Fruit fly (Drosophila melanogaster) whole organism, wandering third instar larva: ENCODE measurements around the gene CG31789.

Source experiments
- Abd-B ChIP-seq: fragments of >200 bp; optimal IDR thresholded peaks from 2 replicates; lab custom pipeline; 2017; ENCODE audit warnings: missing biosample characterization, missing genetic modification characterization
- CG32264 ChIP-seq: fragments of 200-800 bp; sonication (Bioruptor generic); optimal IDR thresholded peaks from 2 replicates; lab custom pipeline; 2016; ENCODE audit warnings: missing biosample characterization, missing genetic modification characterization
- CG9705 ChIP-seq: fragments of 200-800 bp; sonication (Bioruptor generic); optimal IDR thresholded peaks from 2 replicates; lab custom pipeline; 2018; ENCODE audit warnings: missing biosample characterization, mild to moderate bottlenecking, missing genetic modification characterization
- CrebA ChIP-seq: fragments of 200-800 bp; sonication (Bioruptor generic); optimal IDR thresholded peaks from 2 replicates; lab custom pipeline; 2016; ENCODE audit warnings: missing biosample characterization, mild to moderate bottlenecking, missing genetic modification characterization, borderline replicate concordance
- Dfd ChIP-seq: fragments of >200 bp; optimal IDR thresholded peaks from 2 replicates; lab custom pipeline; 2017; ENCODE audit warnings: missing biosample characterization, missing genetic modification characterization
- Dif ChIP-seq: fragments of 200-275, 200-300 bp; sonication (Bioruptor generic); optimal IDR thresholded peaks from 2 replicates; lab custom pipeline; 2018; ENCODE audit warnings: missing biosample characterization, missing genetic modification characterization; ENCODE audit not compliant: partially characterized antibody
- GATAd ChIP-seq: sonication (Bioruptor generic); optimal IDR thresholded peaks from 2 replicates; lab custom pipeline; 2016; ENCODE audit warnings: missing biosample characterization, missing genetic modification characterization
- HLH106 ChIP-seq: fragments of 200-800 bp; optimal IDR thresholded peaks from 3 replicates; lab custom pipeline; 2019; ENCODE audit warnings: missing biosample characterization, mild to moderate bottlenecking, missing genetic modification characterization, moderate library complexity
- Hnf4 ChIP-seq: fragments of 200-800 bp; sonication (Bioruptor generic); optimal IDR thresholded peaks from 2 replicates; lab custom pipeline; 2016; ENCODE audit warnings: missing biosample characterization, mild to moderate bottlenecking, missing genetic modification characterization
- Hr78 ChIP-seq: fragments of >200 bp; optimal IDR thresholded peaks from 2 replicates; lab custom pipeline; 2017; ENCODE audit warnings: missing biosample characterization, missing genetic modification characterization
- Hr83 ChIP-seq: fragments of 200-300 bp; sonication (Bioruptor generic); optimal IDR thresholded peaks from 2 replicates; lab custom pipeline; 2016; ENCODE audit warnings: missing biosample characterization, mild to moderate bottlenecking, missing genetic modification characterization, moderate library complexity; ENCODE audit not compliant: poor library complexity, severe bottlenecking
- Jra ChIP-seq: sonication (Bioruptor generic); optimal IDR thresholded peaks from 2 replicates; lab custom pipeline; 2016; ENCODE audit warnings: missing biosample characterization, missing genetic modification characterization
- Mio ChIP-seq: sonication (Bioruptor generic); optimal IDR thresholded peaks from 2 replicates; lab custom pipeline; 2016; ENCODE audit warnings: missing biosample characterization, missing genetic modification characterization
- Myc ChIP-seq: fragments of >200 bp; optimal IDR thresholded peaks from 2 replicates; lab custom pipeline; 2017
- N ChIP-seq: fragments of >200 bp; optimal IDR thresholded peaks from 2 replicates; lab custom pipeline; 2018; ENCODE audit warnings: missing biosample characterization, missing external identifiers, missing genetic modification characterization
- OdsH ChIP-seq: fragments of 200-800 bp; sonication (Bioruptor generic); optimal IDR thresholded peaks from 2 replicates; lab custom pipeline; 2016; ENCODE audit warnings: missing biosample characterization, mild to moderate bottlenecking, missing genetic modification characterization
- Rel ChIP-seq, 2 experiments: fragments of 200-800 bp; sonication (Bioruptor generic) in 1 of 2; optimal IDR thresholded peaks; 2 replicates in 1 of 2; 3 replicates in 1 of 2; lab custom pipeline; 2016 to 2019; ENCODE audit warnings: mild to moderate bottlenecking in 2 of 2, missing biosample characterization in 2 of 2, missing genetic modification characterization in 2 of 2, moderate library complexity in 1 of 2
- Sp1 ChIP-seq: fragments of 200-800 bp; sonication (Bioruptor generic); optimal IDR thresholded peaks from 3 replicates; lab custom pipeline; 2019; ENCODE audit warnings: missing biosample characterization, mild to moderate bottlenecking, missing genetic modification characterization, moderate library complexity
- Vsx2 ChIP-seq: fragments of 200-300, 225-300 bp; sonication (Bioruptor generic); optimal IDR thresholded peaks from 2 replicates; lab custom pipeline; 2018; ENCODE audit warnings: missing biosample characterization, missing genetic modification characterization; ENCODE audit not compliant: partially characterized antibody
- br ChIP-seq: fragments of 200-800 bp; sonication (Bioruptor generic); optimal IDR thresholded peaks from 2 replicates; lab custom pipeline; 2016; ENCODE audit warnings: missing biosample characterization, missing genetic modification characterization
- brk ChIP-seq: fragments of 200-800 bp; sonication (Bioruptor generic); optimal IDR thresholded peaks from 2 replicates; lab custom pipeline; 2016; ENCODE audit warnings: missing biosample characterization, mild to moderate bottlenecking, missing genetic modification characterization
- dl ChIP-seq, 2 experiments: fragments of 175-275, 200-275 bp in 1 of 2; fragments of 200-275 bp in 1 of 2; sonication (Bioruptor generic); optimal IDR thresholded peaks; lab custom pipeline; 2018; ENCODE audit warnings: mild to moderate bottlenecking in 2 of 2, missing biosample characterization in 2 of 2, missing genetic modification characterization in 2 of 2, moderate library complexity in 2 of 2; ENCODE audit not compliant: partially characterized antibody in 2 of 2, insufficient read depth in 1 of 2
- dmrt93B ChIP-seq: fragments of 200-800 bp; sonication (Bioruptor generic); optimal IDR thresholded peaks from 2 replicates; lab custom pipeline; 2018; ENCODE audit warnings: missing biosample characterization, mild to moderate bottlenecking, missing genetic modification characterization
- dsf ChIP-seq: sonication (Bioruptor generic); optimal IDR thresholded peaks from 2 replicates; lab custom pipeline; 2016; ENCODE audit warnings: missing biosample characterization, missing genetic modification characterization, borderline replicate concordance
- ey ChIP-seq: fragments of 200-800 bp; sonication (Bioruptor generic); optimal IDR thresholded peaks from 2 replicates; lab custom pipeline; 2016; ENCODE audit warnings: missing biosample characterization, missing genetic modification characterization
- foxo ChIP-seq, 2 experiments: fragments of 200-800 bp; sonication (Bioruptor generic); optimal IDR thresholded peaks; 2 replicates in 1 of 2; 3 replicates in 1 of 2; lab custom pipeline; 2016 to 2017; ENCODE audit warnings: missing biosample characterization in 2 of 2, missing genetic modification characterization in 2 of 2
- fru ChIP-seq: fragments of 200-800 bp; sonication (Bioruptor generic); optimal IDR thresholded peaks from 3 replicates; lab custom pipeline; 2016; ENCODE audit warnings: missing biosample characterization, mild to moderate bottlenecking, missing genetic modification characterization
- h ChIP-seq: fragments of 200-800 bp; sonication (Bioruptor generic); optimal IDR thresholded peaks from 3 replicates; lab custom pipeline; 2016; ENCODE audit warnings: missing biosample characterization, mild to moderate bottlenecking, missing genetic modification characterization
- jim ChIP-seq: fragments of 175-275, 200-325 bp; sonication (Bioruptor generic); optimal IDR thresholded peaks from 2 replicates; lab custom pipeline; 2016; ENCODE audit warnings: missing biosample characterization, mild to moderate bottlenecking, missing genetic modification characterization
- lola ChIP-seq: fragments of >200 bp; optimal IDR thresholded peaks from 2 replicates; lab custom pipeline; 2017; ENCODE audit warnings: missing biosample characterization, missing genetic modification characterization
- pan ChIP-seq: fragments of >200 bp; optimal IDR thresholded peaks from 2 replicates; lab custom pipeline; 2017
- psq ChIP-seq: fragments of 200-800 bp; sonication (Bioruptor generic); optimal IDR thresholded peaks from 3 replicates; lab custom pipeline; 2017; ENCODE audit warnings: missing biosample characterization, mild to moderate bottlenecking, missing genetic modification characterization, moderate library complexity
- rgr ChIP-seq: fragments of 200-800 bp; sonication (Bioruptor generic); optimal IDR thresholded peaks from 3 replicates; lab custom pipeline; 2016; ENCODE audit warnings: missing biosample characterization, mild to moderate bottlenecking, missing genetic modification characterization
- sage ChIP-seq: fragments of 200-800 bp; sonication (Bioruptor generic); optimal IDR thresholded peaks from 2 replicates; lab custom pipeline; 2016; ENCODE audit warnings: missing biosample characterization, mild to moderate bottlenecking, missing genetic modification characterization
- sv ChIP-seq: fragments of 200-800 bp; sonication (Bioruptor generic); optimal IDR thresholded peaks from 3 replicates; lab custom pipeline; 2016; ENCODE audit warnings: missing biosample characterization, missing genetic modification characterization
- tai ChIP-seq: sonication (Bioruptor generic); optimal IDR thresholded peaks from 2 replicates; lab custom pipeline; 2016; ENCODE audit warnings: missing biosample characterization, missing genetic modification characterization
- usp ChIP-seq: fragments of >200 bp; optimal IDR thresholded peaks from 2 replicates; lab custom pipeline; 2017; ENCODE audit warnings: missing biosample characterization, missing genetic modification characterization
- woc ChIP-seq: sonication (Bioruptor generic); optimal IDR thresholded peaks from 2 replicates; lab custom pipeline; 2016; ENCODE audit warnings: missing biosample characterization, mild to moderate bottlenecking, missing genetic modification characterization

Gene CG31789

dm6 chr2L:18599152-18599551, 6.6 kb upstream of the CG31789 start:
- TF ChIP-seq Dif (GFP tag; lab: Kevin White, UChicago) = no peak
- TF ChIP-seq, all 38 proteins: peak for 0

- TF ChIP-seq dl (GFP tag; optimal IDR thresholded peaks at IDR 0.05; lab: Kevin White, UChicago; ENCODE audit: insufficient read depth in 1 of 2, partially characterized antibody in 2 of 2) = no peak
- TF ChIP-seq sv (GFP tag; lab: Kevin White, UChicago) = peak; percentile 97
- peak; percentile 93 to 99 for TF ChIP-seq foxo (GFP tag; optimal IDR thresholded peaks at IDR 0.05; lab: Kevin White, UChicago)
- no peak for TF ChIP-seq N (GFP tag; lab: Kevin White, UChicago)
- TF ChIP-seq lola (GFP tag; lab: Kevin White, UChicago) = no peak
- no peak for TF ChIP-seq usp
- peak; percentile 88 for TF ChIP-seq Hr83
- TF ChIP-seq OdsH (GFP tag; lab: Kevin White, UChicago) = peak; percentile 98
- no peak for TF ChIP-seq CrebA
- peak; percentile 93 for TF ChIP-seq GATAd
- no peak for TF ChIP-seq Hr78 (GFP tag; lab: Kevin White, UChicago)
- TF ChIP-seq ey (GFP tag; lab: Kevin White, UChicago) = peak; percentile 99
- peak; percentile 98 for TF ChIP-seq Hnf4 (GFP tag; lab: Kevin White, UChicago)
- peak; percentile 99 for TF ChIP-seq h (GFP tag; lab: Kevin White, UChicago)
- TF ChIP-seq tai (GFP tag; lab: Kevin White, UChicago) = no peak
- TF ChIP-seq dsf (GFP tag; lab: Kevin White, UChicago) = peak; percentile 90
- peak; percentile 29 for TF ChIP-seq jim (GFP tag; lab: Kevin White, UChicago)
- no peak for TF ChIP-seq Dif (GFP tag; lab: Kevin White, UChicago)
- TF ChIP-seq sage (GFP tag; lab: Kevin White, UChicago) = peak; percentile 96
- TF ChIP-seq Rel (GFP tag; optimal IDR thresholded peaks at IDR 0.05; lab: Kevin White, UChicago) = no peak
- peak; percentile 91 for TF ChIP-seq Rel (tag; optimal IDR thresholded peaks at IDR 0.05; lab: Kevin White, UChicago)
- peak; percentile 95 for TF ChIP-seq CG32264 (GFP tag; lab: Kevin White, UChicago)
- TF ChIP-seq CG9705 = peak; percentile 98
- TF ChIP-seq br (GFP tag; lab: Kevin White, UChicago) = peak; percentile 99
- no peak for TF ChIP-seq Vsx2 (GFP tag; lab: Kevin White, UChicago)
- TF ChIP-seq psq (GFP tag; lab: Kevin White, UChicago) = peak; percentile 96
- TF ChIP-seq dmrt93B = peak; percentile 97
- peak; percentile 89 for TF ChIP-seq Mio (GFP tag; lab: Kevin White, UChicago)
- peak; percentile 99 for TF ChIP-seq rgr (GFP tag; lab: Kevin White, UChicago)
- peak; percentile 94 for TF ChIP-seq woc
- peak; percentile 96 for TF ChIP-seq brk
- TF ChIP-seq Myc = no peak
- TF ChIP-seq HLH106 (tag; lab: Kevin White, UChicago) = peak; percentile 99
- peak; percentile 98 for TF ChIP-seq Sp1 (GFP tag; lab: Kevin White, UChicago)
- no peak for TF ChIP-seq pan
- TF ChIP-seq Dfd (GFP tag; lab: Kevin White, UChicago) = no peak
- TF ChIP-seq Jra (GFP tag; lab: Kevin White, UChicago) = peak; percentile 96
- peak; percentile 98 for TF ChIP-seq fru (GFP tag; lab: Kevin White, UChicago)
- TF ChIP-seq Abd-B (GFP tag; lab: Kevin White, UChicago) = no peak
Measured at dm6 chr2L:18604986-18605385, 742 bp upstream of the CG31789 start, which contains the start of gene CG10413. CG10413 (minus strand) TSS chr2L:18605249.

dm6 chr2L:18606642-18607041, 914 bp downstream of the CG31789 start, which contains the start of gene CG10333:
CG10333 (plus strand) TSS chr2L:18606832.
- TF ChIP-seq ey (GFP tag; lab: Kevin White, UChicago) (no peak), lola (GFP tag; lab: Kevin White, UChicago) (no peak), usp (no peak), Mio (GFP tag; lab: Kevin White, UChicago) (no peak), fru (GFP tag; lab: Kevin White, UChicago) (no peak), jim (GFP tag; lab: Kevin White, UChicago) (no peak), CG9705 (no peak)
